Fruit fly (Drosophila melanogaster) ovary, adult (tissue): ENCODE measurements around the gene CG32318.
"Not testable (repeated sequence)": the region's sequence is repeated elsewhere in the genome, so short reads cannot be mapped to it uniquely, and the experiment has no call there.

Source experiments
- CG17801 ChIP-seq: fragments of 200-800 bp; optimal IDR thresholded peaks from 2 replicates; lab custom pipeline; 2019; ENCODE audit warnings: missing biosample characterization, mild to moderate bottlenecking, missing genetic modification characterization, moderate library complexity; ENCODE audit not compliant: partially characterized antibody

Gene CG32318

DNA sequence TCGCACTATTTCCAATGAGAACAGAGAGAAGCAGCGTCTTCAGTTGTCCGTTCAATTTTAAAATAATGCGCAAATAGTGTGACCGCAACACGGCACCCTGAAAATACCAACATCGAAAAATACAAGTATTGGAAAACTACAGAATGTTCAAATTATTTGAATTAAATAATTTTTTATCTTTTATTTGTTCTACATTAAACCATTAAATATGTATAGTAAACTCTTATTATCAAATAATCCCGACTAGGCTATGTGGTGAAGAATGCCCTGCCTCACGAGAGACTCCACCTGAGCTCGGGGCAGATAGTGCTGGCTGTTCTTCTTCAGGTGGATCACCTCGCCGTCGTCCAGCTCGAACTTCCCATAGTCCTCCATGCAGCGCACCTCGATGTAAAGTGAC is at the start of gene CG32318:
TSS of gene CG32318 (minus strand) at position 101 of the 400 bp plus-strand sequence.
- TF ChIP-seq CG17801 (GFP tag; lab: Kevin White, UChicago), result not testable (repeated sequence)

DNA sequence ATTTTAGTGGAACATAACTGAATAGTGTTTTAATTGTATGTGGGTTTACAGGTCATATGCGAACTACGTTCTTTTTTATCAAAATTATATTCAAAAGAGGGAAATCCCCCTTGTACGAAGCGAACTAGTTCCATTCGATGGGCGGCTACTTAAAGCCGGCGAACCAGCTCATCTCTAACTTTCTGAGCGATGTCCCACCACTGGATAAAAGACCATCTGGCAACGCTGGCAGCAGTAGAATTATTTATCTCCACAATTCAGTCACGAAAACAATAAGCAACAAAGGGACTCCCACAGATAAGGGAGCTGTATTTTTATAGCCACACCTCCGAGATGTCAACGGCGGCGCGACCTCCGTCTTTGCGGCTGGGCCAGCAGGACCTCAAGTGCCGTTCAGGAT is 49.0 kb upstream of the CG32318 start, which contains the start of gene Rabex-5:
TSS of gene Rabex-5 (plus strand) at position 221 of the 400 bp plus-strand sequence.
- TF ChIP-seq CG17801 (GFP tag; lab: Kevin White, UChicago), result no peak

DNA sequence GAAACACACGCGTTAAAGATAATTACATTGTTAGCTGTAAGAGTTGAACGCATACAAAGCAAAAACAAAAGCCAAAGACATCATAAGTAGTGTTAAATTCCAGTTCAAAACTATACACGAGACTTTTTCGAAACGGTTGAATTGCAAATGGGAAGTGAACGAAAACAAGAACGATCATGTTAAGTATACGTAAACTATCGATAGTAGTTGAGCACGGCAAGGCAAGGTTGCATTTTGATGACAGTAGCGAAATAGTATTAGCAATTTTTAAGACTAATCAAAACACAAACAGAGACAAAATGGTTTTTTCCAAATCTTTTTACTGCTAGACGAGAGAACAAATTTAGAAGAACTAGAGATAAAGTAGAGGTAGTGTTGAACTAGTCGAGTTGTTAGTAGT is 48.1 kb upstream of the CG32318 start:
- TF ChIP-seq CG17801 (GFP tag; lab: Kevin White, UChicago), result no peak

- TF ChIP-seq CG17801 (GFP tag; lab: Kevin White, UChicago), result no peak
Measured at dm6 chr3L:1280890-1281622, 34.3 kb upstream of the CG32318 start.

- TF ChIP-seq CG17801 (GFP tag; lab: Kevin White, UChicago), result no peak
Measured at dm6 chr3L:1279685-1280084, 33.0 kb upstream of the CG32318 start.

- no peak for TF ChIP-seq CG17801 (GFP tag; lab: Kevin White, UChicago)
Measured at dm6 chr3L:1277937-1278336, 31.2 kb upstream of the CG32318 start.

dm6 chr3L:1275767-1276166 is 29.0 kb upstream of the CG32318 start, which contains the start of gene CG32333:
Gene CG32333, plus strand, starts transcription at chr3L:1275956.
- no peak for TF ChIP-seq CG17801 (GFP tag; lab: Kevin White, UChicago)

DNA sequence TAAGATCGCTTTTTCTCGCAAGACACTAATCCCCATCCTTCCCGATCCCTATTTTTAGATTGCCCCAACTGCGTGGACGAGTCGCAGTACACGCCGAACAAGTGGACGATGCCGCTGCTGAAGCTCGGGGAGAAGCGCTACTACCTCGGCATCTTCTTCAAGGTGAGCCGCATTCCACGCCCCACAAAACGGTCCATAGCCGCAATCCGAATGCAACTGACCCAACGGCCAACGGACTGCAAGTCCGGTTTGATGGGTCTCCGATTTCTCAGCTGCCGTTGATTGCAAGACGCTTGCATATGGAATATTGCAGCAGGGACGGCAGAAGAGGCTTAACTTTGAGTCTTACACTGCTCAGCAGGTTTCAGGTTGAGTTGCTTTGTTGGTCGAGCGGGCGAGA is 22.3 kb upstream of the CG32318 start:
- no peak for TF ChIP-seq CG17801 (GFP tag; lab: Kevin White, UChicago)

DNA sequence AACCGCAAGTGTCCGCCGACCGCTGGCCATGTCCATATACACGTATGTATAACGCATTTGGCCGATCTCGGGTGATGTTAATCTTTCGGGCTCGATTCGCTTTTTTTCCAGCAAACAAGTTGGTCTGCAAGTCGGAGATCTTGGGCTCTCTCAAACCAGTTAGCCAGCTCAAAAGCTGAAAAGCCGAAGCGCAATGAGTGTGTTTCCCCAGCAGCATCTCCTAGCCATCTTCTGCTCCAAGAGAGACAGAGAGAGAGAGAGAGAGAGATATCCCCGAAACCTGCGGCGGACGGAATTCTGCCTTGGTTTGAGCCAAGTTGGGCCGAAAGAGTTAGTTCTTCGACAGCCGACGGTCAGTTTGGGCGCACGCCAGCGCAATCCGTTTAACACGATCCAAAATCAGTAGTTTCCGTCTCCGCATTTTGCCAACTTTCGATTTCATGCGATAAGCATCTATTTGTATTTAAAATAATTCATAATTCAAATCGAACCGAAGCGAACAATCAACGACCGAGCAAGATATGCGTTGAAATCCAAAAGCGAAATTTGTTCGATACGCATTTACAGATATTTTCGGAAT is 18.8 kb upstream of the CG32318 start:
- TF ChIP-seq CG17801 (GFP tag; lab: Kevin White, UChicago), result no peak

dm6 chr3L:1264998-1265397 is 18.3 kb upstream of the CG32318 start:
- TF ChIP-seq CG17801 (GFP tag; lab: Kevin White, UChicago), result no peak

DNA sequence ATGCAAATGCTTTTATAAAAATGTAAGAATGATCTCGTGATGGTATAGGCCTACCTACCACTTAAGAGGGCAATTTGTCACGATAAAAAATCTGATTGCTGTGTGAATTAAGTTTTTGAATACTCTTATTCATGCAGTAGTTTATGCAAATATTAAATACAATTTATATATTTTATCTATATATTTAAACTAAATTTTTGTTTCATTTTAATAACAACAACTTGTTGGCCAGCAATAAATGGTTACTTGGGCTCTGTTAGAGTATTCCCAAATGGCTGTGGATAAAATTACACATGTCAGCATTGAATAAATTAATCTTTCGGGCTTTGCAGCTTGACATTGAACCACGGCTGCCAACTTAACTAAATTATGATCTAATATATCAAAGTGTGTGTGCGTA is 11.8 kb upstream of the CG32318 start:
- no peak for TF ChIP-seq CG17801 (GFP tag; lab: Kevin White, UChicago)

DNA sequence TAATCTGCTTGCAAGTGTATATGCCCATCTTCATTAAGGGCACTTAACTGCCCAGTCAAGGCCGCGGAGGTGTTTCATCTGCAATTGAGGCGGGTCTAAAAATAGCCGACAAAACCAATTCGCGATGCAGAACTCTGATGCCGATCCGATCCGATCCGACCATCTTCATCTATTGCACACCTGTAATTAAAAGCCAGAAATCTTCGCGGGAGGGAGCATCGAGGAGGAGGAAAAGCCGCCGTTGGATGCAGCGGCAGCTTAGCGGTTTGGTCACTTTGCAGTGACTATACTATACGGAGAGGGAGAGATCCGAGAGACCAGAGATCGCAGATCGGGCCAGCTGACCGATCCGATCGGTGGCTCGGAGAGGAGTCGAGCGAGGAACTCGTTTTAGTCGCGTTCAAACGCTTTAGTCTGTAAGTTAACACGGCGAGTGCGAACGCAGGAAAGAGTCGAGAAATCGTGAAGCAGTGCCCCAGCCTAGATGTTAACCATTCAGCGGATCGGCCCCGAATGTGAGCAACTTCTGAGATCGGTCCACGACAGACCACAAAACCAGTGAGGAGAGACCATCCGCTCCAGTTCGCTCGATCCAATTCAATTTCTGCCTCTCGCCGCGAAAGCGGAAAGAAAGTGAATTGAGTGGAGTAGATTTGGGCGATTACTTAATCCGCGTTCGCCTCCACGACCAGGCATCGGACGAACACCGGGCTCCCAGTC is 9.5 kb upstream of the CG32318 start, which contains the start of gene tfc:
TSS of gene tfc (plus strand) at position 389 of the 720 bp plus-strand sequence.
- no peak for TF ChIP-seq CG17801 (GFP tag; lab: Kevin White, UChicago)

DNA sequence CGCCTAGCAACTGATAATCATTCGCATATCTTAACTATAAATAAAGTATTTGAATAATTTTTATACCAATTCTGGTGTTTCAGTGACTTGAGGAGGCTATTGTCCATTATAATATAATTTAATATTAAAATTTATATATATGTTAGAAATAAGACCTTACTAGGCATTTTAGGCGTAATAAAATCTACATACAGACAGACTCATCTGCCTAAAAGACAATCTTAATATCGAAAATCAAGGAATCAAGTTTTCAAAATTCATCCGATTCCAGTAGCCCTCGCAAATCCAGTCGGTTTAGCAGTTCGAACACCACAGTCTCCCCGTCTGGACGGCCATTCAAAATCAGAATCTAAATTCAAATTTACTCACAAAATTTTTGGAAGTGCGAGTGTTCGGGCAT is 5.0 kb upstream of the CG32318 start, which contains the start of the genes CG9130 and CG9133:
TSS of gene CG9130 (plus strand) at position 301 of the 400 bp plus-strand sequence.
TSS of gene CG9133 (plus strand) at position 301 of the 400 bp plus-strand sequence.
- TF ChIP-seq CG17801 (GFP tag; lab: Kevin White, UChicago), result no peak

- no peak for TF ChIP-seq CG17801 (GFP tag; lab: Kevin White, UChicago)
Measured at dm6 chr3L:1250396-1250795, 3.7 kb upstream of the CG32318 start, which contains the start of gene Bfc. Gene Bfc, plus strand, starts transcription at chr3L:1250696.
